Worm (Caenorhabditis elegans): Measurements from ENCODE around the gene Y60A3A.16.
A peak's percentile ranks its signal among the peaks of the same experiment; 100 is the strongest.

Y60A3A.16 gene

ce11 chrV:19905988-19906387 lies 16.5 kb downstream of the Y60A3A.16 start:
- TF ChIP-seq elt-3 (tag; optimal IDR thresholded peaks at IDR 0.05) = no peak
- TF ChIP-seq lin-13 (tag; optimal IDR thresholded peaks at IDR 0.05) = no peak
- TF ChIP-seq nhr-237 (tag; optimal IDR thresholded peaks at IDR 0.05) = no peak
- TF ChIP-seq snpc-4 (tag; optimal IDR thresholded peaks at IDR 0.05) = no peak
- no peak for TF ChIP-seq bed-3 (GFP tag; optimal IDR thresholded peaks at IDR 0.05)
- TF ChIP-seq flh-1 (GFP tag; optimal IDR thresholded peaks at IDR 0.05) = no peak

DNA sequence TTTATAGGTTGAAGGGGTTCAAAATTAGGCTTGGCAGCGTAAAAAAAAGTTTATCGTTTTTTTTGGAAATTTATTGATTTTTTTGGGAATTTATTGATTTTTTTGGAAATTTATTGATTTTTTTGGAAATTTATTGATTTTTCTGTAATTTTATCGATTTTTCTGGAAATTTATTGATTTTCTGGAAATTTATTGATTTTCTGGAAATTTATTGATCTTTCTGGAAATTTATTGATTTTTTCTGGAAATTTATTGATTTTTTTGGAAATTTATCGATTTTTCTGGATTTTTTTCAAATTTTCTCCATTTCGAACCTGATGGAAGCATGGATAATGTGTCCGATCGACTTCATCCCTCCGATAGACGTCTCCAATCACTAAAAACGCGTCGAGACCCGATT lies 17.7 kb downstream of the Y60A3A.16 start:
- TF ChIP-seq unc-120 (tag; optimal IDR thresholded peaks at IDR 0.05; ENCODE audit: poor library complexity, severe bottlenecking) (no peak), nhr-76 (tag; optimal IDR thresholded peaks at IDR 0.05) (no peak), tbx-8 (GFP tag; optimal IDR thresholded peaks at IDR 0.05) (no peak), lin-32 (GFP tag; optimal IDR thresholded peaks at IDR 0.05) (no peak), nhr-28 (tag; optimal IDR thresholded peaks at IDR 0.05) (no peak), flh-1 (GFP tag; optimal IDR thresholded peaks at IDR 0.05) (no peak), ceh-83 (GFP tag; optimal IDR thresholded peaks at IDR 0.05) (no peak), drap-1 (GFP tag; optimal IDR thresholded peaks at IDR 0.05) (no peak), elt-3 (tag; optimal IDR thresholded peaks at IDR 0.05) (no peak), pha-4 (tag; optimal IDR thresholded peaks at IDR 0.05) (no peak), unc-39 (tag; optimal IDR thresholded peaks at IDR 0.05) (no peak), ceh-39 (tag; optimal IDR thresholded peaks at IDR 0.05) (no peak), mab-5 (tag; optimal IDR thresholded peaks at IDR 0.05) (no peak), ztf-11 (tag; optimal IDR thresholded peaks at IDR 0.05) (no peak), snpc-4 (tag; optimal IDR thresholded peaks at IDR 0.05) (no peak), nhr-12 (tag; optimal IDR thresholded peaks at IDR 0.05) (no peak)

- TF ChIP-seq nhr-2 (tag; optimal IDR thresholded peaks at IDR 0.05) = no peak
- TF ChIP-seq nhr-237 (tag; optimal IDR thresholded peaks at IDR 0.05) = no peak
- TF ChIP-seq bed-3 (GFP tag; optimal IDR thresholded peaks at IDR 0.05) = no peak
Measured at ce11 chrV:19901826-19902225, 20.7 kb downstream of the Y60A3A.16 start.

DNA sequence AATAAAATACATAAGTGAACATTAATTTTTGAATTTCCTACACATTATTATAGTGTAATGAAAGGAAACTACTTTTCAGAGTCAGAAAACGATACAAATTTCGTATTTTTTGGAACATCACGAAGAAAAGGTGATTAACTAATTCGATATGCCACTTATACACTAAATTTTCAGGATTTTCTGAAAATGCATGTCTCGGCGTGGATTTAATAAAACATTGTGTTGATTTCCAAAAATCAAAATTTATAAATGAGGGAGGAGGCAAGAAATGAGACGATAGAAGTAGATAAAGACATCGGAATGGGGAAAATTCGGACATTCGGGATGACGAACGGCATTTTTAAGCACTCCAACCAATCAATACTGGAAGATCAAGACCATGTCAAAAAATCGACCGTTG lies 23.3 kb downstream of the Y60A3A.16 start, which contains the start of gene Y116F11B.14:
Gene Y116F11B.14 (plus strand): TSS at position 301 of the 400 bp plus-strand sequence.
- no peak for TF ChIP-seq pha-4 (tag; optimal IDR thresholded peaks at IDR 0.05)
- TF ChIP-seq flh-1 (GFP tag; optimal IDR thresholded peaks at IDR 0.05) = no peak
- TF ChIP-seq ham-2 (GFP tag; optimal IDR thresholded peaks at IDR 0.05) = no peak
- TF ChIP-seq bed-3 (GFP tag; optimal IDR thresholded peaks at IDR 0.05) = no peak
- TF ChIP-seq ztf-11 (tag; optimal IDR thresholded peaks at IDR 0.05) = no peak
- TF ChIP-seq ces-1 (GFP tag; optimal IDR thresholded peaks at IDR 0.05) = no peak
- TF ChIP-seq mab-5 (tag; optimal IDR thresholded peaks at IDR 0.05) = no peak
- no peak for TF ChIP-seq sem-2 (GFP tag; optimal IDR thresholded peaks at IDR 0.05)

DNA sequence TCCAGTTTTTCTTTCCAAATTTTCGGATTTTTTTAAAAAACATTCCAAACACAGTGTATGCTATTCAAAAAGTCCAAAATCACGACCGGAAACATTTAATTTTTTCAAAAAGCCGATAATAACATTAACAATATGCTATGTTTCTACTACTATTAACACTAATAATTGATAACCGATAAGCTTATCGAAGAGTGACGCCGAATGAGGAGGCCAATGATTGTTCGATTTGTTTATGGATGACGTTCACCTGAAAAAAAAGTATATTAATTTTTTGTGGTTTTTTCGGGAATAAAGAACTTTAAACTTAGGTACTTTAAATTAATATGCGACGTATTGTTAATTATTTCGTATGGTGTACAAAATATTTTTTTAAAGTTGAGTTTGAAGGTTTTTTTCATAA lies 24.5 kb downstream of the Y60A3A.16 start:
- TF ChIP-seq mab-5 (tag; optimal IDR thresholded peaks at IDR 0.05) (no peak), lin-32 (GFP tag; optimal IDR thresholded peaks at IDR 0.05) (no peak), lin-13 (tag; optimal IDR thresholded peaks at IDR 0.05) (no peak), elt-3 (tag; optimal IDR thresholded peaks at IDR 0.05) (no peak), drap-1 (GFP tag; optimal IDR thresholded peaks at IDR 0.05) (no peak), ces-1 (GFP tag; optimal IDR thresholded peaks at IDR 0.05) (no peak), ceh-39 (tag; optimal IDR thresholded peaks at IDR 0.05) (no peak), sptf-1 (tag; optimal IDR thresholded peaks at IDR 0.05) (no peak), nhr-237 (tag; optimal IDR thresholded peaks at IDR 0.05) (no peak), hlh-1 (tag; optimal IDR thresholded peaks at IDR 0.05) (no peak), elt-1 (tag; optimal IDR thresholded peaks at IDR 0.05; ENCODE audit: borderline replicate concordance, insufficient read depth) (no peak), mep-1 (tag; optimal IDR thresholded peaks at IDR 0.05) (no peak), cnd-1 (tag; optimal IDR thresholded peaks at IDR 0.05) (no peak), tbx-8 (GFP tag; optimal IDR thresholded peaks at IDR 0.05) (no peak), ceh-43 (GFP tag; optimal IDR thresholded peaks at IDR 0.05) (no peak), M03D4.4 (tag; optimal IDR thresholded peaks at IDR 0.05) (no peak), unc-120 (tag; optimal IDR thresholded peaks at IDR 0.05; ENCODE audit: poor library complexity, severe bottlenecking) (no peak), nhr-2 (tag; optimal IDR thresholded peaks at IDR 0.05) (no peak)

DNA sequence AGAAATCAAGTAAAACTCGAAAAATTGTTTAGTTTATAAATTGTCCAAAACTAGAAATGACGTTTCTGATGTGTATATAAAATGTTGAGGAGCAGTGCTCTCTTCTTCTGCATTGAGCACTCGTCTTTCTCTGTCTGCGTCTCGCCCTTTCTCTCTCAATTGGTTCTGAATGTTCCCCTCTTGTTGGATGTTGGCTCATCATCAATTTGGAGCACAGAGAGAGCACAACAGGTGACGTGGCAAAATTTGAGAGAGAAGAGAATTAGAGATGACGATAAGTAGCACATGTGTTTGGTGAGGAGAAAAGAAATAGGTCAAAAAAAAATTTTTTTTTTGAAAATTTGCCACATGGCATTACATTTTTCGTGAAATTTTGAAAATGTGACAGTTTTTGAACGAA lies 25.0 kb downstream of the Y60A3A.16 start:
- peak; percentile 77 for TF ChIP-seq unc-62 (GFP tag; optimal IDR thresholded peaks at IDR 0.05)
- no peak for TF ChIP-seq cnd-1 (tag; optimal IDR thresholded peaks at IDR 0.05)
- peak; percentile 25 for TF ChIP-seq lsy-2 (tag; optimal IDR thresholded peaks at IDR 0.05)
- no peak for TF ChIP-seq ceh-39 (tag; optimal IDR thresholded peaks at IDR 0.05)
- TF ChIP-seq ceh-83 (GFP tag; optimal IDR thresholded peaks at IDR 0.05) = no peak
- no peak for TF ChIP-seq lin-32 (GFP tag; optimal IDR thresholded peaks at IDR 0.05)
- TF ChIP-seq mls-2 (tag; optimal IDR thresholded peaks at IDR 0.05) = no peak
- TF ChIP-seq ceh-43 (GFP tag; optimal IDR thresholded peaks at IDR 0.05) = no peak
- peak; percentile 64 for TF ChIP-seq ces-1 (GFP tag; optimal IDR thresholded peaks at IDR 0.05)
- TF ChIP-seq sptf-1 (tag; optimal IDR thresholded peaks at IDR 0.05) = no peak
- TF ChIP-seq bed-3 (GFP tag; optimal IDR thresholded peaks at IDR 0.05) = no peak
- TF ChIP-seq ztf-11 (tag; optimal IDR thresholded peaks at IDR 0.05) = no peak
- no peak for TF ChIP-seq M03D4.4 (tag; optimal IDR thresholded peaks at IDR 0.05)
- TF ChIP-seq mab-5 (tag; optimal IDR thresholded peaks at IDR 0.05) = peak; percentile 43
- TF ChIP-seq nhr-12 (tag; optimal IDR thresholded peaks at IDR 0.05) = no peak
- TF ChIP-seq hlh-1 (tag; optimal IDR thresholded peaks at IDR 0.05) = peak; percentile 100
- TF ChIP-seq unc-39 (tag; optimal IDR thresholded peaks at IDR 0.05) = no peak
- TF ChIP-seq mep-1 (tag; optimal IDR thresholded peaks at IDR 0.05) = peak; percentile 50
- TF ChIP-seq blmp-1 (tag; optimal IDR thresholded peaks at IDR 0.05) = no peak
- no peak for TF ChIP-seq ham-2 (GFP tag; optimal IDR thresholded peaks at IDR 0.05)
- no peak for TF ChIP-seq snpc-4 (tag; optimal IDR thresholded peaks at IDR 0.05)
- TF ChIP-seq sem-2 (GFP tag; optimal IDR thresholded peaks at IDR 0.05) = no peak
- TF ChIP-seq nhr-76 (tag; optimal IDR thresholded peaks at IDR 0.05) = no peak
- TF ChIP-seq elt-3 (tag; optimal IDR thresholded peaks at IDR 0.05) = no peak
- no peak for TF ChIP-seq elt-1 (tag; optimal IDR thresholded peaks at IDR 0.05; ENCODE audit: borderline replicate concordance, insufficient read depth)
- no peak for TF ChIP-seq lin-13 (tag; optimal IDR thresholded peaks at IDR 0.05)
- TF ChIP-seq nhr-237 (tag; optimal IDR thresholded peaks at IDR 0.05) = no peak
- TF ChIP-seq flh-1 (GFP tag; optimal IDR thresholded peaks at IDR 0.05) = no peak
- no peak for TF ChIP-seq tbx-8 (GFP tag; optimal IDR thresholded peaks at IDR 0.05)
- no peak for TF ChIP-seq nhr-2 (tag; optimal IDR thresholded peaks at IDR 0.05)
- no peak for TF ChIP-seq nhr-28 (tag; optimal IDR thresholded peaks at IDR 0.05)

All from whole organism, mixed stage, embryonic.